Fruit fly (Drosophila melanogaster) S2 (cell line): Measurements from ENCODE around the gene akirin.

Experiments
- CG8478 ChIP-seq: fragments of >200 bp; optimal IDR thresholded peaks from 2 replicates; lab custom pipeline; 2018
- CTCF ChIP-seq, 2 experiments: fragments of >200 bp; optimal IDR thresholded peaks; 2 replicates each; lab custom pipeline; 2018

- no peak for TF ChIP-seq CTCF (optimal IDR thresholded peaks at IDR 0.05; lab: Kevin White, UChicago)
- no peak for TF ChIP-seq CG8478 (lab: Kevin White, UChicago)
These were observed 28.3 kb downstream of the akirin start, which contains the start of gene CG8562 for dm6 chr3L:7397979-7398378.
